Worm (Caenorhabditis elegans) whole organism, L1 larva: ENCODE data around the gene efn-3.

ENCODE experiments used
- blmp-1 ChIP-seq: fragments of 150-350 bp; optimal IDR thresholded peaks from 2 replicates; lab custom pipeline; 2014; ENCODE audit warnings: missing biosample characterization, missing genetic modification characterization
- ceh-8 ChIP-seq: fragments of 200-800 bp; sonication (Bioruptor generic); optimal IDR thresholded peaks from 2 replicates; lab custom pipeline; 2018; ENCODE audit warnings: mild to moderate bottlenecking, missing genetic modification characterization, moderate library complexity, missing compliant biosample characterization
- dsc-1 ChIP-seq: sonication (generic microtip); optimal IDR thresholded peaks from 2 replicates; lab custom pipeline; 2016; ENCODE audit warnings: mild to moderate bottlenecking, missing genetic modification characterization, missing compliant biosample characterization
- efl-1 ChIP-seq, 4 experiments: fragments of 150-350 bp; optimal IDR thresholded peaks in 3 of 4; peaks in 1 of 4; 1 replicate in 1 of 4; 2 replicates in 3 of 4; lab custom pipeline; 2014; ENCODE audit warnings: missing biosample characterization in 2 of 4, missing genetic modification characterization in 2 of 4, missing genetic modification reagents in 2 of 4
- egl-27 ChIP-seq, 2 experiments: fragments of 150-350 bp in 1 of 2; sonication (generic microtip); optimal IDR thresholded peaks; 3 replicates each; lab custom pipeline; 2017 to 2018; ENCODE audit warnings: missing biosample characterization in 2 of 2, missing genetic modification characterization in 2 of 2, missing genetic modification reagents in 2 of 2
- elt-2 ChIP-seq: sonication (generic microtip); optimal IDR thresholded peaks from 2 replicates; lab custom pipeline; 2016; ENCODE audit warnings: missing genetic modification characterization, mild to moderate bottlenecking, inconsistent platforms, missing compliant biosample characterization, missing genetic modification reagents
- fkh-10 ChIP-seq: sonication (generic microtip); optimal IDR thresholded peaks from 2 replicates; lab custom pipeline; 2017; ENCODE audit warnings: missing biosample characterization, missing genetic modification reagents, missing genetic modification characterization
- fkh-8 ChIP-seq: sonication (generic microtip); optimal IDR thresholded peaks from 2 replicates; lab custom pipeline; 2016; ENCODE audit warnings: mild to moderate bottlenecking, missing genetic modification characterization, missing compliant biosample characterization
- fos-1 ChIP-seq: fragments of 150-350 bp; optimal IDR thresholded peaks from 2 replicates; lab custom pipeline; 2014; ENCODE audit warnings: missing biosample characterization, missing genetic modification characterization
- grh-1 ChIP-seq: fragments of 200-800 bp; sonication (Bioruptor generic); IDR thresholded peaks from 2 replicates; pipeline ENCODE4 v1.3.6; 2022; ENCODE audit warnings: missing genetic modification reagents, missing genetic modification characterization, missing compliant biosample characterization
- hlh-17 ChIP-seq: fragments of 200-800 bp; sonication (Bioruptor generic); optimal IDR thresholded peaks from 2 replicates; lab custom pipeline; 2018; ENCODE audit warnings: missing genetic modification characterization, mild to moderate bottlenecking, missing compliant biosample characterization, moderate library complexity, borderline replicate concordance
- irx-1 ChIP-seq: sonication (generic microtip); optimal IDR thresholded peaks from 2 replicates; lab custom pipeline; 2016; ENCODE audit warnings: missing genetic modification characterization, missing compliant biosample characterization
- lin-14 ChIP-seq: fragments of 200-800 bp; sonication (Bioruptor generic); optimal IDR thresholded peaks from 2 replicates; lab custom pipeline; 2018; ENCODE audit warnings: mild to moderate bottlenecking, missing genetic modification characterization, moderate library complexity, missing compliant biosample characterization
- lin-35 ChIP-seq, 2 experiments: fragments of 150-350 bp; optimal IDR thresholded peaks; 2 replicates each; lab custom pipeline; 2014; ENCODE audit warnings: missing biosample characterization in 2 of 2, missing genetic modification characterization in 2 of 2, missing genetic modification reagents in 2 of 2
- mab-9 ChIP-seq: fragments of 200-800 bp; sonication (Bioruptor generic); IDR thresholded peaks from 2 replicates; pipeline ENCODE4 v1.3.6; 2022; ENCODE audit warnings: missing genetic modification reagents, missing genetic modification characterization, missing compliant biosample characterization
- nhr-11 ChIP-seq: fragments of 150-350 bp; optimal IDR thresholded peaks from 2 replicates; lab custom pipeline; 2014; ENCODE audit warnings: missing biosample characterization, missing genetic modification characterization
- nhr-19 ChIP-seq: fragments of 200-800 bp; sonication (Bioruptor generic); conservative IDR thresholded peaks from 2 replicates; pipeline ENCODE4 v1.3.6; 2022; ENCODE audit warnings: missing genetic modification characterization, missing compliant biosample characterization
- nhr-47 ChIP-seq: sonication (generic microtip); optimal IDR thresholded peaks from 2 replicates; lab custom pipeline; 2016; ENCODE audit warnings: mild to moderate bottlenecking, missing genetic modification characterization, moderate library complexity, missing compliant biosample characterization
- nhr-71 ChIP-seq: sonication (generic microtip); optimal IDR thresholded peaks from 2 replicates; lab custom pipeline; 2016; ENCODE audit warnings: mild to moderate bottlenecking, missing genetic modification characterization, moderate library complexity, missing compliant biosample characterization
- nhr-77 ChIP-seq: fragments of 150-350 bp; optimal IDR thresholded peaks from 2 replicates; lab custom pipeline; 2014; ENCODE audit warnings: missing biosample characterization, missing genetic modification characterization
- nhr-85 ChIP-seq: sonication (generic microtip); peaks from one replicate; lab custom pipeline; 2016; ENCODE audit warnings: missing genetic modification characterization, inconsistent platforms, missing compliant biosample characterization
- pax-3 ChIP-seq: fragments of 200-800 bp; sonication (Bioruptor generic); optimal IDR thresholded peaks from 2 replicates; lab custom pipeline; 2018; ENCODE audit warnings: mild to moderate bottlenecking, missing genetic modification characterization, moderate library complexity, missing compliant biosample characterization
- pqm-1 ChIP-seq: sonication (generic microtip); optimal IDR thresholded peaks from 3 replicates; lab custom pipeline; 2017; ENCODE audit warnings: missing biosample characterization, missing genetic modification characterization
- rnt-1 ChIP-seq: sonication (generic microtip); optimal IDR thresholded peaks from 2 replicates; lab custom pipeline; 2016; ENCODE audit warnings: mild to moderate bottlenecking, missing genetic modification characterization, moderate library complexity, missing compliant biosample characterization
- skn-1 ChIP-seq: fragments of 150-350 bp; optimal IDR thresholded peaks from 2 replicates; lab custom pipeline; 2014; ENCODE audit warnings: missing biosample characterization, missing genetic modification characterization
- snu-23 ChIP-seq: sonication (generic microtip); optimal IDR thresholded peaks from 2 replicates; lab custom pipeline; 2016; ENCODE audit warnings: missing genetic modification characterization, missing compliant biosample characterization
- sox-4 ChIP-seq: sonication (generic microtip); optimal IDR thresholded peaks from 2 replicates; lab custom pipeline; 2016; ENCODE audit warnings: missing genetic modification characterization, missing compliant biosample characterization
- unc-62 ChIP-seq: fragments of 150-350 bp; optimal IDR thresholded peaks from 2 replicates; lab custom pipeline; 2014; ENCODE audit warnings: missing biosample characterization, missing genetic modification reagents, missing genetic modification characterization
- ztf-11 ChIP-seq, 2 experiments: sonication (generic microtip); optimal IDR thresholded peaks; 2 replicates each; lab custom pipeline; 2016 to 2017; ENCODE audit warnings: missing genetic modification characterization in 2 of 2, missing biosample characterization in 1 of 2, missing compliant biosample characterization in 1 of 2

efn-3 gene

ce11 chrX:13500568-13500967 lies 23.3 kb upstream of the efn-3 start, which contains the start of gene sad-1:
Gene sad-1 (minus strand): TSS chrX:13500668.
- peak; percentile 38 for TF ChIP-seq lin-14 (GFP tag; lab: Kevin White, UChicago)
- no peak for TF ChIP-seq rnt-1
- TF ChIP-seq, all 84 proteins: peak for 1

ce11 chrX:13499923-13500322 lies 22.7 kb upstream of the efn-3 start:
- TF ChIP-seq ceh-8 (GFP tag; lab: Kevin White, UChicago) (peak; percentile 5), blmp-1 (tag; lab: Kevin White, UChicago) (no peak), dsc-1 (tag; lab: Kevin White, UChicago) (peak; percentile 81), fkh-8 (peak; percentile 79), fos-1 (tag; lab: Kevin White, UChicago) (no peak), pax-3 (tag; lab: Kevin White, UChicago) (peak; percentile 27), mab-9 (GFP tag; lab: Robert Waterston, UW) (no peak), hlh-17 (GFP tag; lab: Kevin White, UChicago) (no peak), nhr-71 (tag; lab: Kevin White, UChicago) (peak; percentile 46), egl-27 (tag; optimal IDR thresholded peaks at IDR 0.05; lab: Kevin White, UChicago) (no peak), ztf-11 (tag; optimal IDR thresholded peaks at IDR 0.05; lab: Kevin White, UChicago) (no peak), lin-14 (GFP tag; lab: Kevin White, UChicago) (peak; percentile 47), nhr-47 (peak; percentile 39), skn-1 (tag; lab: Kevin White, UChicago) (no peak), sox-4 (peak; percentile 10), nhr-19 (no peak), elt-2 (tag; lab: Kevin White, UChicago) (no peak)

- peak; percentile 41 for TF ChIP-seq lin-14 (GFP tag; lab: Kevin White, UChicago)
- no peak for TF ChIP-seq grh-1 (GFP tag; lab: Robert Waterston, UW)
- TF ChIP-seq fkh-10, result peak; percentile 77
- TF ChIP-seq nhr-85 (tag; lab: Kevin White, UChicago), result peak; percentile 31
These were observed 21.8 kb upstream of the efn-3 start for ce11 chrX:13499098-13499497.

- TF ChIP-seq fkh-10 (peak; percentile 45), lin-14 (GFP tag; lab: Kevin White, UChicago) (peak; percentile 50), snu-23 (no peak), nhr-19 (no peak), efl-1 (optimal IDR thresholded peaks at IDR 0.05; lab: Kevin White, UChicago) (no peak), efl-1 (GFP tag; optimal IDR thresholded peaks at IDR 0.05 in 1 of 2; lab: Kevin White, UChicago) (peak in 1 of 2 experiments; percentile 56)
- TF ChIP-seq, all 84 proteins: peak for 3
These were observed 16.5 kb upstream of the efn-3 start for ce11 chrX:13493762-13494161.

- TF ChIP-seq dsc-1 (tag; lab: Kevin White, UChicago) (no peak), lin-35 (GFP tag; optimal IDR thresholded peaks at IDR 0.05; lab: Kevin White, UChicago) (no peak), nhr-77 (tag; lab: Kevin White, UChicago) (no peak), irx-1 (no peak), nhr-47 (no peak), nhr-11 (tag; lab: Kevin White, UChicago) (no peak), pqm-1 (no peak)
- TF ChIP-seq, all 84 proteins: peak for 0
These were observed 7.6 kb upstream of the efn-3 start, which contains the start of gene srd-51 for ce11 chrX:13484813-13485212. Gene srd-51 (minus strand): TSS chrX:13484913.

- TF ChIP-seq pax-3 (tag; lab: Kevin White, UChicago) (no peak), fos-1 (tag; lab: Kevin White, UChicago) (no peak), unc-62 (GFP tag; lab: Kevin White, UChicago) (no peak)
These were observed 4.4 kb upstream of the efn-3 start, which contains the start of gene srd-50 for ce11 chrX:13481704-13482103. Gene srd-50 (minus strand): TSS chrX:13481804.
